Worm (Caenorhabditis elegans): ENCODE data around the gene H20E11.2.

H20E11.2 gene

ce11 chrIV:6839091-6839522 is 11.5 kb downstream of the H20E11.2 start (continued):
- TF ChIP-seq nhr-6 (tag; optimal IDR thresholded peaks at IDR 0.05) (peak; percentile 75), nhr-48 (tag; optimal IDR thresholded peaks at IDR 0.05) (peak; percentile 88), ceh-32 (tag; optimal IDR thresholded peaks at IDR 0.05; ENCODE audit: poor library complexity) (no peak), ctbp-1 (GFP tag; IDR thresholded peaks at IDR 0.05) (peak; percentile 84), mxl-2 (GFP tag; conservative IDR thresholded peaks at IDR 0.05) (no peak), hlh-30 (tag; optimal IDR thresholded peaks at IDR 0.05; ENCODE audit: insufficient read depth) (peak; percentile 80), lsy-2 (tag; optimal IDR thresholded peaks at IDR 0.05) (peak; percentile 48 to 80), duxl-1 (tag; optimal IDR thresholded peaks at IDR 0.05; ENCODE audit: poor library complexity) (no peak), aha-1 (tag) (peak; percentile 97), ama-1 (optimal IDR thresholded peaks at IDR 0.05) (no peak), lir-3 (tag; optimal IDR thresholded peaks at IDR 0.05) (no peak), snpc-1.2 (GFP tag; IDR thresholded peaks at IDR 0.05) (no peak), lin-38 (GFP tag; IDR thresholded peaks at IDR 0.05) (peak; percentile 45; the same call in 1 of the 2 replicates), ceh-82 (tag; optimal IDR thresholded peaks at IDR 0.05) (no peak), F10B5.3 (tag; optimal IDR thresholded peaks at IDR 0.05) (peak; percentile 38), ztf-11 (tag; optimal IDR thresholded peaks at IDR 0.05) (no peak), T20F7.1 (GFP tag; optimal IDR thresholded peaks at IDR 0.05) (peak; percentile 55), spr-1 (tag; optimal IDR thresholded peaks at IDR 0.05) (peak; percentile 40), zip-11 (GFP tag; IDR thresholded peaks at IDR 0.05) (no peak), F37D6.2 (tag; optimal IDR thresholded peaks at IDR 0.05) (peak; percentile 51), dmd-9 (GFP tag; IDR thresholded peaks at IDR 0.05) (no peak), Y48G9A.11 (GFP tag; IDR thresholded peaks at IDR 0.05) (no peak), R02D3.7 (tag; optimal IDR thresholded peaks at IDR 0.05) (no peak), zip-2 (tag; optimal IDR thresholded peaks at IDR 0.05) (peak; percentile 3), nhr-42 (GFP tag; IDR thresholded peaks at IDR 0.05) (0 out of 2 replicates have a peak, but pooled peaks have one; percentile 14), gei-8 (GFP tag; optimal IDR thresholded peaks at IDR 0.05) (peak; percentile 49), hmg-1.1 (GFP tag; IDR thresholded peaks at IDR 0.05) (peak; percentile 79)

- TF ChIP-seq Y105C5A.15 (GFP tag; IDR thresholded peaks at IDR 0.05) (no peak), hlh-30 (tag; optimal IDR thresholded peaks at IDR 0.05; ENCODE audit: insufficient read depth) (peak; percentile 39), daf-16 (GFP tag; optimal IDR thresholded peaks at IDR 0.05) (no peak), daf-16 (tag; optimal IDR thresholded peaks at IDR 0.05) (peak; percentile 34), ceh-82 (tag; optimal IDR thresholded peaks at IDR 0.05) (no peak), nhr-28 (tag; optimal IDR thresholded peaks at IDR 0.05) (peak; percentile 36), pqm-1 (tag; optimal IDR thresholded peaks at IDR 0.05) (peak; percentile 14)
Observed at ce11 chrIV:6841562-6842282, 14.1 kb downstream of the H20E11.2 start.

ce11 chrIV:6842470-6843008 is 15.0 kb downstream of the H20E11.2 start, which contains the start of gene lip-1:
Gene lip-1 (plus strand): TSS chrIV:6842958.
- peak; percentile 68; the same call in 1 of the 2 replicates for TF ChIP-seq snpc-1.2 (GFP tag; IDR thresholded peaks at IDR 0.05)
- TF ChIP-seq aly-2 (tag; optimal IDR thresholded peaks at IDR 0.05): no peak
- TF ChIP-seq unc-130 (GFP tag; optimal IDR thresholded peaks at IDR 0.05): peak; percentile 25
- TF ChIP-seq lin-38 (GFP tag; IDR thresholded peaks at IDR 0.05): peak; percentile 21; the same call in 1 of the 2 replicates

ce11 chrIV:6852727-6853126 is 25.1 kb downstream of the H20E11.2 start:
- TF ChIP-seq unc-62 (GFP tag; optimal IDR thresholded peaks at IDR 0.05 in 1 of 2) (peak in 1 of 2 experiments; percentile 68), unc-62 (tag; optimal IDR thresholded peaks at IDR 0.05) (no peak), lin-29 (GFP tag; IDR thresholded peaks at IDR 0.05) (no peak), lin-1 (GFP tag; IDR thresholded peaks at IDR 0.05) (no peak)
